Fruit fly (Drosophila melanogaster): Measurements from ENCODE around the gene Pyroxd1.

Gene Pyroxd1

DNA sequence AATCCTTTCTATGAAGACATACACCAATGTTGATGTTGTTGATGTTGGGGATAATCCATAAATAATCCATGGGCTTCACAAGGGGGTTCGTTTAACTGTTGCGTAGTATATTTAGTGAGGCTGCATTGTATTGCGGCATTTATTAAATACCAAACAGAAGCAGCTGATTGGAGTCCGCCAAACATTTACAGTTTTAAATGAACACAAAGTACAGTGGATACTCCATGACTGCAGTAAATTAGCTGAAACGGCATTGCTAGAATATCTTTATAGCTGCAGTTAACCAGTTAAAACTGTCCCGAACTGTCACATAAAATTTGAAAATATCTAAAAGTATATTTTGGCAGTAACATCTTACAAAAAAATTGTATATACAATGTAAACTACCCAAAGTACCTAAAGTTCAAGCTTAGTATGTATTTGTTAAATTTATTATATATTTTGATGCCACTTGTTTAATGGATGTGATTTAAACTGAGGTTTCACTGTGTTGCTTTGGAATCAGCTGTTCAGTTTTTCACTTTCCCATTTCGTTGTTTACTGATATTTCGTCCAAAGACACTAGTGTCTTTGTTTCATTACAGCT lies at the start of gene Pyroxd1, which contains the start of gene CG10747:
Gene Pyroxd1 (plus strand): TSS at position 342 of the 586 bp plus-strand sequence.
Gene CG10747 (minus strand): TSS at position 255 of the 586 bp plus-strand sequence.
- peak; percentile 99 for TF ChIP-seq noc (tag; optimal IDR thresholded peaks at IDR 0.05)

- TF ChIP-seq noc (tag; optimal IDR thresholded peaks at IDR 0.05), result no peak
Measured at dm6 chr2L:20051172-20051893, 39.9 kb upstream of the Pyroxd1 start.

- no peak for TF ChIP-seq noc (tag; optimal IDR thresholded peaks at IDR 0.05)
Measured at dm6 chr2L:20057391-20057790, 33.8 kb upstream of the Pyroxd1 start.

- peak; percentile 24 for TF ChIP-seq noc (tag; optimal IDR thresholded peaks at IDR 0.05)
Measured at dm6 chr2L:20061018-20061657, 30.1 kb upstream of the Pyroxd1 start, which contains the start of the genes barr and lok. Gene barr, minus strand, starts transcription at chr2L:20061370. Gene lok, plus strand, starts transcription at chr2L:20061422.

dm6 chr2L:20065516-20065915 lies 25.7 kb upstream of the Pyroxd1 start, which contains the start of gene vls:
Gene vls, minus strand, starts transcription at chr2L:20065679.
- no peak for TF ChIP-seq noc (tag; optimal IDR thresholded peaks at IDR 0.05)

- no peak for TF ChIP-seq noc (tag; optimal IDR thresholded peaks at IDR 0.05)
Measured at dm6 chr2L:20066233-20066650, 25.0 kb upstream of the Pyroxd1 start, which contains the start of gene bwa. Gene bwa, plus strand, starts transcription at chr2L:20066391.

dm6 chr2L:20067928-20068327 lies 23.3 kb upstream of the Pyroxd1 start:
- TF ChIP-seq noc (tag; optimal IDR thresholded peaks at IDR 0.05), result no peak

DNA sequence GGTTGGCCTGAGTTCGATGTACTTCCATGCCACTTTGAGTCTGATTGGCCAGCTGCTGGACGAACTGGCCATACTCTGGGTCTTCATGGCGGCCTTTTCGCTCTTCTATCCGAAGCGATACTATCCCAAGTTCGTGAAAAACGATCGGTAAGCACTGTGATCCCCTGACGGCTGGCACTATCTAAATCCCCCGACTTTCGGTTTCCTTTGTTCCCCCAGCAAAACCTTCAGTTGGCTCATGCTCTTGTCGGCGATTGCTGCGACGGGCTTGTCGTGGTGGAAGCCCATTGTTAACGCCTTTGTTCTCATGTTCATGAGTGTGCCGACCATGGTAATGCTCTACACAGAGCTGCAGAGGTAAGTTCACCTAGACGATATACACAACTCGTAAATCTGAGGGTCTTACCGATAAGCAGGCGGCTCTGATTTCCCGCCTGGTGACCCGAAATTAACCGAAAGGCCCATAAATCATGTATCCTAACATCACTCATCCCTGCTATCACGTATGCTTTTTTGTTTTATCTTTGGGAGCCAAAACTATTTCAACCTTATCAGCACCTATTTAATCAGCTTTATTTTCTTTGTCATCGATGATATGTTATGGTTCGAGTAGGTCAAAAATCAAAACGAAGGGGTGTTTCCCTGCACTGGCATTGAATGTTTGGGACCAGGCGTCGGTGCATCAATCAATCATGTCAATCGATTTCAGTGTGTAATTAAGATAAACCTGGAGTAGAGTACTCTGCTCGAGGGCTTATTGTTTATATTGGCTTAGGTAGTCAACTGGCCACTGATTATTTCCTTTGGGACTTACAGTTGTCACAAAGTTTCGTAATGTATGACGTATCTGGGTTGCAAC lies 21.8 kb upstream of the Pyroxd1 start:
- TF ChIP-seq noc (tag; optimal IDR thresholded peaks at IDR 0.05), result peak; percentile 4

DNA sequence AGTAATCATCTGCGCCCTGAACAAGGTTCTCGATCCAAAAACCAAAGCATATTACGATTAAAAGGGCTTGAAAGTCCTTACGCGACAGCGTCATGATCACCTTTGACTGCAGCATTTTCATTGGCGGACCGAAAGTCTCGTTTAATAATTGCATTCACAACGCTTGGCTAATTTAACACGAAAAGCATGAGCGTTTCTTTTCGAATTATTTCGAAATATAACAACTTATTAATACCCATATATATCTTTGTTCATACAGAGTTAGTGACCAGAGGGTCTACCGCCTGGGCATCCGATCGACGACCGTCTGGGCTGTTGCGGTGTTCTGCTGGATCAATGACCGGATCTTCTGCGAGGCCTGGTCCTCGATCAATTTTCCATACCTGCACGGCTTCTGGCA lies 19.1 kb upstream of the Pyroxd1 start, which contains the start of gene CG10730:
Gene CG10730 (minus strand): TSS at position 101 of the 400 bp plus-strand sequence.
- no peak for TF ChIP-seq noc (tag; optimal IDR thresholded peaks at IDR 0.05)

DNA sequence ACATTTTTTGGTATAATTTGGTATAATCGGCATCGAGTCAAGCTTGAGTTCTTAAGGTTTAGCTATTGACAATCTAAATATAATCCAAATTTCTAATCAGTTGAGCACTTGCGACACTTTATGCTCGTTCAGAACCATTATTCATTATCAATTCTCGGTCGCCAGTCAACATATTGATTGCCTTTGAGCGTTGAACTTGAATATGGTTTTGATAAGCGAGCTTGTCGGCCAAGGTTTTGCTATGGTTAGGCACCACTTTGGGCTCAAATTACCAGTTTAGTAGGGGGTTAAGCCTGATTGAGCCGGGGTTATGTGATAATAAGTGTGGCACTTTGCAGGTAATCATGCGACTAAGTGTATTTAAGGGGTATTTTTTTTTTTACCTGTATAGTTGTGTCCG lies 16.8 kb upstream of the Pyroxd1 start:
- TF ChIP-seq noc (tag; optimal IDR thresholded peaks at IDR 0.05), result peak; percentile 22

DNA sequence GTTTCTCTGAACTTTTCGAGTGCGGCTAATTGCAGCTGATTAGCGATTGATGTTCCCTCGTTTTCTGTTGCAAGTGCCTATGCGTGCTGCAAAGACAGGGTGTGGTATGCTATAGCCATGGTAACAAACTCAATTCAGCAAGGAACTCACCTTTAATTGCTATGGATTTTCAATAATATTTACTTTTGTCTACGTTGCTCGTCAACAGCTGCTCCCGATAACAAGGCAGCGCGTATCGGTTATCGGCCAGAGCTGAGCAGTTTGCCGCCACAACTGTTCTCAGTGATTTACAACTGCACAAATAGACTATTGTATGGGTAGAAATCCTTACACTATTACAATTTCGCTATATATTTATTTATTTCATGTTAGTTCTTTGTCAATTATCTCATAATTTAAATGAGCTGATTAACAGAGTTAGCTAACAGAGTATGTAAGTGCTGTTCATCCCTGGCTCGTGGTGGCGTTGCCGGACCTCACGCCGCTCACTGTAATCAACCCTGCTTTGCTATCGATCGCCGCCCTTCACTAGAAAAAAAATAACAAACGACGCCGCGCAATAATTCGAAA lies 15.9 kb upstream of the Pyroxd1 start, which contains the start of the genes pr and neb:
Gene pr (minus strand): TSS at position 225 of the 570 bp plus-strand sequence.
Gene neb (plus strand): TSS at position 524 of the 570 bp plus-strand sequence.
- TF ChIP-seq noc (tag; optimal IDR thresholded peaks at IDR 0.05), result peak; percentile 35

dm6 chr2L:20077423-20078401 lies 13.5 kb upstream of the Pyroxd1 start:
- TF ChIP-seq noc (tag; optimal IDR thresholded peaks at IDR 0.05), result peak; percentile 84

- TF ChIP-seq noc (tag; optimal IDR thresholded peaks at IDR 0.05), result peak; percentile 41
Measured at dm6 chr2L:20078880-20079279, 12.4 kb upstream of the Pyroxd1 start.

- TF ChIP-seq noc (tag; optimal IDR thresholded peaks at IDR 0.05), result no peak
Measured at dm6 chr2L:20080772-20081171, 10.5 kb upstream of the Pyroxd1 start.

All from whole organism, larva.